Fruit fly (Drosophila melanogaster) whole organism, wandering third instar larva: Measurements from ENCODE around the gene CG3061.
A peak's percentile ranks its signal among the peaks of the same experiment; 100 is the strongest.

Experiments
- Abd-B ChIP-seq: fragments of >200 bp; optimal IDR thresholded peaks from 2 replicates; lab custom pipeline; 2017; ENCODE audit warnings: missing biosample characterization, missing genetic modification characterization
- CG32264 ChIP-seq: fragments of 200-800 bp; sonication (Bioruptor generic); optimal IDR thresholded peaks from 2 replicates; lab custom pipeline; 2016; ENCODE audit warnings: missing biosample characterization, missing genetic modification characterization
- CG9705 ChIP-seq: fragments of 200-800 bp; sonication (Bioruptor generic); optimal IDR thresholded peaks from 2 replicates; lab custom pipeline; 2018; ENCODE audit warnings: missing biosample characterization, mild to moderate bottlenecking, missing genetic modification characterization
- CrebA ChIP-seq: fragments of 200-800 bp; sonication (Bioruptor generic); optimal IDR thresholded peaks from 2 replicates; lab custom pipeline; 2016; ENCODE audit warnings: missing biosample characterization, mild to moderate bottlenecking, missing genetic modification characterization, borderline replicate concordance
- Dfd ChIP-seq: fragments of >200 bp; optimal IDR thresholded peaks from 2 replicates; lab custom pipeline; 2017; ENCODE audit warnings: missing biosample characterization, missing genetic modification characterization
- Dif ChIP-seq: fragments of 200-275, 200-300 bp; sonication (Bioruptor generic); optimal IDR thresholded peaks from 2 replicates; lab custom pipeline; 2018; ENCODE audit warnings: missing biosample characterization, missing genetic modification characterization; ENCODE audit not compliant: partially characterized antibody
- GATAd ChIP-seq: sonication (Bioruptor generic); optimal IDR thresholded peaks from 2 replicates; lab custom pipeline; 2016; ENCODE audit warnings: missing biosample characterization, missing genetic modification characterization
- HLH106 ChIP-seq: fragments of 200-800 bp; optimal IDR thresholded peaks from 3 replicates; lab custom pipeline; 2019; ENCODE audit warnings: missing biosample characterization, mild to moderate bottlenecking, missing genetic modification characterization, moderate library complexity
- Hnf4 ChIP-seq: fragments of 200-800 bp; sonication (Bioruptor generic); optimal IDR thresholded peaks from 2 replicates; lab custom pipeline; 2016; ENCODE audit warnings: missing biosample characterization, mild to moderate bottlenecking, missing genetic modification characterization
- Hr78 ChIP-seq: fragments of >200 bp; optimal IDR thresholded peaks from 2 replicates; lab custom pipeline; 2017; ENCODE audit warnings: missing biosample characterization, missing genetic modification characterization
- Hr83 ChIP-seq: fragments of 200-300 bp; sonication (Bioruptor generic); optimal IDR thresholded peaks from 2 replicates; lab custom pipeline; 2016; ENCODE audit warnings: missing biosample characterization, mild to moderate bottlenecking, missing genetic modification characterization, moderate library complexity; ENCODE audit not compliant: poor library complexity, severe bottlenecking
- Jra ChIP-seq: sonication (Bioruptor generic); optimal IDR thresholded peaks from 2 replicates; lab custom pipeline; 2016; ENCODE audit warnings: missing biosample characterization, missing genetic modification characterization
- Mio ChIP-seq: sonication (Bioruptor generic); optimal IDR thresholded peaks from 2 replicates; lab custom pipeline; 2016; ENCODE audit warnings: missing biosample characterization, missing genetic modification characterization
- Myc ChIP-seq: fragments of >200 bp; optimal IDR thresholded peaks from 2 replicates; lab custom pipeline; 2017
- N ChIP-seq: fragments of >200 bp; optimal IDR thresholded peaks from 2 replicates; lab custom pipeline; 2018; ENCODE audit warnings: missing biosample characterization, missing external identifiers, missing genetic modification characterization
- OdsH ChIP-seq: fragments of 200-800 bp; sonication (Bioruptor generic); optimal IDR thresholded peaks from 2 replicates; lab custom pipeline; 2016; ENCODE audit warnings: missing biosample characterization, mild to moderate bottlenecking, missing genetic modification characterization
- Rel ChIP-seq, 2 experiments: fragments of 200-800 bp; sonication (Bioruptor generic) in 1 of 2; optimal IDR thresholded peaks; 2 replicates in 1 of 2; 3 replicates in 1 of 2; lab custom pipeline; 2016 to 2019; ENCODE audit warnings: mild to moderate bottlenecking in 2 of 2, missing biosample characterization in 2 of 2, missing genetic modification characterization in 2 of 2, moderate library complexity in 1 of 2
- Sp1 ChIP-seq: fragments of 200-800 bp; sonication (Bioruptor generic); optimal IDR thresholded peaks from 3 replicates; lab custom pipeline; 2019; ENCODE audit warnings: missing biosample characterization, mild to moderate bottlenecking, missing genetic modification characterization, moderate library complexity
- Vsx2 ChIP-seq: fragments of 200-300, 225-300 bp; sonication (Bioruptor generic); optimal IDR thresholded peaks from 2 replicates; lab custom pipeline; 2018; ENCODE audit warnings: missing biosample characterization, missing genetic modification characterization; ENCODE audit not compliant: partially characterized antibody
- br ChIP-seq: fragments of 200-800 bp; sonication (Bioruptor generic); optimal IDR thresholded peaks from 2 replicates; lab custom pipeline; 2016; ENCODE audit warnings: missing biosample characterization, missing genetic modification characterization
- brk ChIP-seq: fragments of 200-800 bp; sonication (Bioruptor generic); optimal IDR thresholded peaks from 2 replicates; lab custom pipeline; 2016; ENCODE audit warnings: missing biosample characterization, mild to moderate bottlenecking, missing genetic modification characterization
- dl ChIP-seq, 2 experiments: fragments of 175-275, 200-275 bp in 1 of 2; fragments of 200-275 bp in 1 of 2; sonication (Bioruptor generic); optimal IDR thresholded peaks; lab custom pipeline; 2018; ENCODE audit warnings: mild to moderate bottlenecking in 2 of 2, missing biosample characterization in 2 of 2, missing genetic modification characterization in 2 of 2, moderate library complexity in 2 of 2; ENCODE audit not compliant: partially characterized antibody in 2 of 2, insufficient read depth in 1 of 2
- dmrt93B ChIP-seq: fragments of 200-800 bp; sonication (Bioruptor generic); optimal IDR thresholded peaks from 2 replicates; lab custom pipeline; 2018; ENCODE audit warnings: missing biosample characterization, mild to moderate bottlenecking, missing genetic modification characterization
- dsf ChIP-seq: sonication (Bioruptor generic); optimal IDR thresholded peaks from 2 replicates; lab custom pipeline; 2016; ENCODE audit warnings: missing biosample characterization, missing genetic modification characterization, borderline replicate concordance
- ey ChIP-seq: fragments of 200-800 bp; sonication (Bioruptor generic); optimal IDR thresholded peaks from 2 replicates; lab custom pipeline; 2016; ENCODE audit warnings: missing biosample characterization, missing genetic modification characterization
- foxo ChIP-seq, 2 experiments: fragments of 200-800 bp; sonication (Bioruptor generic); optimal IDR thresholded peaks; 2 replicates in 1 of 2; 3 replicates in 1 of 2; lab custom pipeline; 2016 to 2017; ENCODE audit warnings: missing biosample characterization in 2 of 2, missing genetic modification characterization in 2 of 2
- fru ChIP-seq: fragments of 200-800 bp; sonication (Bioruptor generic); optimal IDR thresholded peaks from 3 replicates; lab custom pipeline; 2016; ENCODE audit warnings: missing biosample characterization, mild to moderate bottlenecking, missing genetic modification characterization
- h ChIP-seq: fragments of 200-800 bp; sonication (Bioruptor generic); optimal IDR thresholded peaks from 3 replicates; lab custom pipeline; 2016; ENCODE audit warnings: missing biosample characterization, mild to moderate bottlenecking, missing genetic modification characterization
- jim ChIP-seq: fragments of 175-275, 200-325 bp; sonication (Bioruptor generic); optimal IDR thresholded peaks from 2 replicates; lab custom pipeline; 2016; ENCODE audit warnings: missing biosample characterization, mild to moderate bottlenecking, missing genetic modification characterization
- lola ChIP-seq: fragments of >200 bp; optimal IDR thresholded peaks from 2 replicates; lab custom pipeline; 2017; ENCODE audit warnings: missing biosample characterization, missing genetic modification characterization
- pan ChIP-seq: fragments of >200 bp; optimal IDR thresholded peaks from 2 replicates; lab custom pipeline; 2017
- psq ChIP-seq: fragments of 200-800 bp; sonication (Bioruptor generic); optimal IDR thresholded peaks from 3 replicates; lab custom pipeline; 2017; ENCODE audit warnings: missing biosample characterization, mild to moderate bottlenecking, missing genetic modification characterization, moderate library complexity
- rgr ChIP-seq: fragments of 200-800 bp; sonication (Bioruptor generic); optimal IDR thresholded peaks from 3 replicates; lab custom pipeline; 2016; ENCODE audit warnings: missing biosample characterization, mild to moderate bottlenecking, missing genetic modification characterization
- sage ChIP-seq: fragments of 200-800 bp; sonication (Bioruptor generic); optimal IDR thresholded peaks from 2 replicates; lab custom pipeline; 2016; ENCODE audit warnings: missing biosample characterization, mild to moderate bottlenecking, missing genetic modification characterization
- sv ChIP-seq: fragments of 200-800 bp; sonication (Bioruptor generic); optimal IDR thresholded peaks from 3 replicates; lab custom pipeline; 2016; ENCODE audit warnings: missing biosample characterization, missing genetic modification characterization
- tai ChIP-seq: sonication (Bioruptor generic); optimal IDR thresholded peaks from 2 replicates; lab custom pipeline; 2016; ENCODE audit warnings: missing biosample characterization, missing genetic modification characterization
- usp ChIP-seq: fragments of >200 bp; optimal IDR thresholded peaks from 2 replicates; lab custom pipeline; 2017; ENCODE audit warnings: missing biosample characterization, missing genetic modification characterization
- woc ChIP-seq: sonication (Bioruptor generic); optimal IDR thresholded peaks from 2 replicates; lab custom pipeline; 2016; ENCODE audit warnings: missing biosample characterization, mild to moderate bottlenecking, missing genetic modification characterization

Gene CG3061

DNA sequence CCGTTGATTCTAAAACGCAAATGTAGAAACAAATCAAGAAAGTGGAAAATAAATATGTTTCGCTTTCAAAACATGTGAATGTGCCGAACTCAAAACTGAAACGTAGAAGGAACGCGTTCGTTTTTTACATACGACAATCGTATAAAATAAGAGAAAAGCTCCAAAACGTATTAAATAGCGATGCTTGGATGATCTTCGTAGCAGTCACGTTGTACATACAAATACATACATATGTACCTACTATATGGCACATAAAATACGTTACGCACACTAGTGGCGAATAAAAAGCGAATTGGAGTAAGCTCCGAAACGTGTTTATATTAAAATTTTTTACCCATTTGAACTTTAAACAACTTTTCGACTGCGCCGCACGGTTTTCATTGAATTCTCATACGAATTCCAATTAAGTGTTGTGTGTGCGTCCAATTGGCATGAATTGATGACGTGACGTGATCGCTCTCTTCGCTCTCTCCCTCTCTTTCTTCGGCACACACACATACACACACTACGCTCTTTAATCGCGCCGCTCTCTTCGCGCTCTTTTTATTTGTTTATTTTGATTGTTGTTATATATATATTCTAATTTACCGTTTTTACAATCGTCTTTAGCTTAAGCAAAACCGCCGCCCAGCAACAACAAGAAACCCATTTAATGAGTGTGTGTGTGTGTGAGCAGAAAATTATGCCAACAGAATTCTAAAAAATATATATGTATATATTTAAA, 25.1 kb downstream of the CG3061 start:
- no peak for TF ChIP-seq woc (GFP tag; lab: Kevin White, UChicago)
- TF ChIP-seq Dfd: peak; percentile 3
- no peak for TF ChIP-seq tai
- peak; percentile 63 for TF ChIP-seq Vsx2
- no peak for TF ChIP-seq dmrt93B
- no peak for TF ChIP-seq brk (GFP tag; lab: Kevin White, UChicago)
- TF ChIP-seq Myc (lab: Kevin White, UChicago): no peak
- TF ChIP-seq CG9705 (GFP tag; lab: Kevin White, UChicago): no peak
- TF ChIP-seq lola (GFP tag; lab: Kevin White, UChicago): no peak
- no peak for TF ChIP-seq pan
- TF ChIP-seq jim (GFP tag; lab: Kevin White, UChicago): no peak
- no peak for TF ChIP-seq N (GFP tag; lab: Kevin White, UChicago)
- TF ChIP-seq GATAd (GFP tag; lab: Kevin White, UChicago): no peak
- no peak for TF ChIP-seq Hr83
- no peak for TF ChIP-seq Hnf4 (GFP tag; lab: Kevin White, UChicago)
- TF ChIP-seq sage (GFP tag; lab: Kevin White, UChicago): peak; percentile 81
- TF ChIP-seq Jra (GFP tag; lab: Kevin White, UChicago): no peak
- TF ChIP-seq br (GFP tag; lab: Kevin White, UChicago): no peak
- TF ChIP-seq Hr78 (GFP tag; lab: Kevin White, UChicago): no peak
- TF ChIP-seq h (GFP tag; lab: Kevin White, UChicago): no peak
- peak; percentile 84 for TF ChIP-seq Dif (GFP tag; lab: Kevin White, UChicago)
- TF ChIP-seq rgr: no peak
- no peak for TF ChIP-seq usp (GFP tag; lab: Kevin White, UChicago)
- TF ChIP-seq Sp1 (GFP tag; lab: Kevin White, UChicago): no peak
- TF ChIP-seq HLH106 (tag; lab: Kevin White, UChicago): no peak
- TF ChIP-seq dl (GFP tag; optimal IDR thresholded peaks at IDR 0.05; lab: Kevin White, UChicago; ENCODE audit: insufficient read depth in 1 of 2, partially characterized antibody in 2 of 2): peak; percentile 52 to 60
- TF ChIP-seq Rel (GFP tag; optimal IDR thresholded peaks at IDR 0.05; lab: Kevin White, UChicago): peak; percentile 65
- no peak for TF ChIP-seq Rel (tag; optimal IDR thresholded peaks at IDR 0.05; lab: Kevin White, UChicago)
- TF ChIP-seq Abd-B: no peak
- TF ChIP-seq foxo (GFP tag; optimal IDR thresholded peaks at IDR 0.05; lab: Kevin White, UChicago): peak in 1 of 2 experiments; percentile 7
- TF ChIP-seq CrebA (GFP tag; lab: Kevin White, UChicago): peak; percentile 71
- TF ChIP-seq Mio (GFP tag; lab: Kevin White, UChicago): no peak
- no peak for TF ChIP-seq sv
- TF ChIP-seq CG32264 (GFP tag; lab: Kevin White, UChicago): no peak
- TF ChIP-seq fru (GFP tag; lab: Kevin White, UChicago): no peak
- no peak for TF ChIP-seq OdsH
- TF ChIP-seq psq (GFP tag; lab: Kevin White, UChicago): no peak
- no peak for TF ChIP-seq dsf (GFP tag; lab: Kevin White, UChicago)
- no peak for TF ChIP-seq ey

DNA sequence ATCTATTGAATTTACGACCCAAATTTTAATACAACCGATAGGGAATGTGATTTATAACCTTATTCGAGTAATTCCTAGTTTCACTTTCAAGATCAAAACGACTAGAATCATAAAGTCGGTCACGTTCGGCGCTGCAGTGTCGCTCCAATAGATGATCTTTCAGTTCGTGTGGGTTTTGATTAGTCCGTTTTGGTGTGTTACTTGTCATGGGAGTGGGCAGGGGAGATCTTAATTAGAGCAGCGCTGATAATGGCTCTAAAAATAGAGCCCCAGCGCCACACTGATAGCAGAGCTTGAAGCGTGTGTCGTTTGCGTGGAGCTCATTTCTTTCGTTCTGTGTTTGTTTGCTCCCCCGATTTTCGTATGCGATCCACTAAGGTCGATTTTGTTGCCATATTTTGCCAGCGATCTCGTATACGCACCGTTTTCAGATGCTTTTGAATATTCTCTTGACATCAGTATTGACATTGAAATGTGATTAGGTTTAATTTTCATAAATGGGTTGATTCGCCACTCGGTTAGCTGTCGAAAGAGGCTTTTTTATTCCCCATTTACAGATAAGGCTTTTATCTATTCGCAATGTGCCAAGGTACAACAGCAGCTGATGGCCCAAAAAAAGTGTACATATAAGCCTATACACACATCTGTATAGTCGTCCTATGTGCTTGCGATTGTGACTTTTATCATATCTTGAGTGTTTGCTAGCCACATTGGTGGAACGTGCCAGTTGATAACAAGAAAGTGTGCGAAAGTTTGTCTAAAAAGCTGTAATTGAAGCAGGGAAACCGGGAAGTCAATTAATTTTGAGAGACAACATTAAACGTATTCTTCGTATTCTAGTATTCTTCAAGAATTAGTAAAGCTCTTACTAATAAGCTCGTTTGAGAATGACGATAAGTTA, 26.6 kb downstream of the CG3061 start:
- TF ChIP-seq Abd-B: no peak
- TF ChIP-seq lola (GFP tag; lab: Kevin White, UChicago): no peak
- TF ChIP-seq CG9705 (GFP tag; lab: Kevin White, UChicago): no peak
- TF ChIP-seq Hnf4 (GFP tag; lab: Kevin White, UChicago): peak; percentile 24
- TF ChIP-seq N (GFP tag; lab: Kevin White, UChicago): no peak
- no peak for TF ChIP-seq Vsx2
- no peak for TF ChIP-seq jim (GFP tag; lab: Kevin White, UChicago)
- TF ChIP-seq CG32264 (GFP tag; lab: Kevin White, UChicago): no peak
- no peak for TF ChIP-seq fru (GFP tag; lab: Kevin White, UChicago)
- TF ChIP-seq h (GFP tag; lab: Kevin White, UChicago): peak; percentile 53
- TF ChIP-seq Hr83: no peak
- TF ChIP-seq dsf (GFP tag; lab: Kevin White, UChicago): no peak
- no peak for TF ChIP-seq woc (GFP tag; lab: Kevin White, UChicago)
- no peak for TF ChIP-seq tai
- TF ChIP-seq Dif (GFP tag; lab: Kevin White, UChicago): no peak
- TF ChIP-seq br (GFP tag; lab: Kevin White, UChicago): no peak
- no peak for TF ChIP-seq HLH106 (tag; lab: Kevin White, UChicago)
- TF ChIP-seq, all 38 proteins: peak for 2
